Worm (Caenorhabditis elegans) whole organism, late embryonic: Measurements from ENCODE around the gene ZK971.1.

Experiments
- ceh-18 ChIP-seq: sonication (generic microtip); optimal IDR thresholded peaks from 2 replicates; lab custom pipeline; 2016; ENCODE audit warnings: missing genetic modification characterization, missing compliant biosample characterization
- ceh-19 ChIP-seq: fragments of 200-800 bp; sonication (Bioruptor generic); optimal IDR thresholded peaks from 2 replicates; lab custom pipeline; 2018; ENCODE audit warnings: mild to moderate bottlenecking, missing genetic modification characterization, missing compliant biosample characterization
- ceh-2 ChIP-seq: sonication (generic microtip); optimal IDR thresholded peaks from 2 replicates; lab custom pipeline; 2016; ENCODE audit warnings: missing genotype, missing genetic modification characterization, missing compliant biosample characterization
- hlh-13 ChIP-seq: fragments of 200-800 bp; sonication (Bioruptor generic); optimal IDR thresholded peaks from 2 replicates; lab custom pipeline; 2018; ENCODE audit warnings: mild to moderate bottlenecking, missing genetic modification characterization, missing compliant biosample characterization
- hlh-6 ChIP-seq: sonication (generic microtip); optimal IDR thresholded peaks from 2 replicates; lab custom pipeline; 2016; ENCODE audit warnings: missing genotype, missing genetic modification characterization, missing compliant biosample characterization
- lim-6 ChIP-seq: sonication (generic microtip); optimal IDR thresholded peaks from 2 replicates; lab custom pipeline; 2016; ENCODE audit warnings: missing genetic modification characterization, missing compliant biosample characterization

DNA sequence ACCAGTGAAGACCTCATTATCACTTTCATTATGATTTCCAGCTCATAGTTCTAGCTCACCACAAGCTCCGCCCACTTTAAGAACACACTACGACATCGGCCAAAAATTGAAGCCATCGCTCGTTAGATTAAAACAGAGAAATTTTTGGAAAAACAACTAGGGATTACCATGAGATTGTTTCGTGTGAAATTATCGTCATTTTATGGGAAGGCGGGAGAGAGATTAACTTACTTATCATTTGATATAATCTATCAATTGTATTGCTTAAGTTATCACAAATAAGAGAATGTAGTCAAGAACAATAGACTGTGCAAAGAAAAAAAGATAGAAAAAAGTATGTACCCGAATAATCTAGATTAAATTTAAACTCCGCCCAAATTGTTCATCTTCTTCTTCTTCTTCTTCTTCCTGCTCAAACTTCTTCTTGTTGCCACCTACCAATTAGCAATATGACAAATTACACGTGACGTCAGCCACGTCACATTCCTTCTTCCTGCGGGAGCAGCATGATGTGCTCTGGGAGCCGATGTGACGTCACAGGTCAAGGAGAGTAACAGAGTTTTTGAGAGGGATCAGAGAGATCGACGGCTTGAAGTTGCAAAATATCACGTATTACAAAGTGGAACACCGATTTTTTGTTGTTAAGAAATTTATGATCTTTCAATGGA, 20.8 kb upstream of the ZK971.1 start, which contains the start of gene nep-26:
- TF ChIP-seq lim-6 (tag; lab: Kevin White, UChicago) (no peak), ceh-2 (no peak), ceh-18 (no peak), hlh-6 (tag; lab: Kevin White, UChicago) (no peak), ceh-19 (GFP tag; lab: Kevin White, UChicago) (no peak), hlh-13 (GFP tag; lab: Kevin White, UChicago) (no peak)
